Worm (Caenorhabditis elegans): ENCODE data around the gene fbxa-120.
"Not testable (repeated sequence)": the region's sequence is repeated elsewhere in the genome, so short reads cannot be mapped to it uniquely, and the experiment has no call there.

Gene fbxa-120

ce11 chrX:17304920-17305319, 2.4 kb downstream of the fbxa-120 start, which contains the start of gene C33E10.1:
C33E10.1 (plus strand) TSS chrX:17305220.
- TF ChIP-seq ceh-91 (GFP tag; IDR thresholded peaks at IDR 0.05); nfya-2 (GFP tag; IDR thresholded peaks at IDR 0.05); B0261.1 (tag; optimal IDR thresholded peaks at IDR 0.05): not testable (repeated sequence)

- TF ChIP-seq hsf-1 (GFP tag; IDR thresholded peaks at IDR 0.05) (peak; percentile 94), D2030.7 (GFP tag; IDR thresholded peaks at IDR 0.05) (0 out of 2 replicates have a peak, but pooled peaks have one; percentile 13), dox-1 (GFP tag; IDR thresholded peaks at IDR 0.05) (peak; percentile 61), F33H1.4 (GFP tag; IDR thresholded peaks at IDR 0.05) (peak; percentile 40)
Measured at ce11 chrX:17310730-17311312, 8.3 kb downstream of the fbxa-120 start, which contains the start of gene C53C11.4. C53C11.4 (plus strand) TSS chrX:17310908.

ce11 chrX:17311525-17311924, 9.0 kb downstream of the fbxa-120 start:
- peak; percentile 80 for TF ChIP-seq egrh-3 (GFP tag; IDR thresholded peaks at IDR 0.05)
- TF ChIP-seq hsf-1 (GFP tag; IDR thresholded peaks at IDR 0.05): peak; percentile 90

- TF ChIP-seq ceh-40 (GFP tag; IDR thresholded peaks at IDR 0.05) (no peak), zfh-2 (GFP tag; conservative IDR thresholded peaks at IDR 0.05) (peak; percentile 95), pbrm-1 (GFP tag; IDR thresholded peaks at IDR 0.05) (peak; percentile 32; the same call in 1 of the 2 replicates), T26A5.8 (tag; optimal IDR thresholded peaks at IDR 0.05) (no peak), egrh-3 (GFP tag; IDR thresholded peaks at IDR 0.05) (peak; percentile 67; the same call in 1 of the 2 replicates), B0261.1 (tag; optimal IDR thresholded peaks at IDR 0.05) (no peak), aptf-3 (GFP tag; IDR thresholded peaks at IDR 0.05) (no peak), K11D2.4 (GFP tag; IDR thresholded peaks at IDR 0.05) (no peak), rec-8 (tag; optimal IDR thresholded peaks at IDR 0.05) (no peak), F52B5.7 (tag; optimal IDR thresholded peaks at IDR 0.05) (no peak), dox-1 (GFP tag; IDR thresholded peaks at IDR 0.05) (peak; percentile 28; the same call in 1 of the 2 replicates), Y95B8A.8 (GFP tag; IDR thresholded peaks at IDR 0.05) (no peak), ceh-91 (GFP tag; IDR thresholded peaks at IDR 0.05) (no peak), ceh-27 (GFP tag; optimal IDR thresholded peaks at IDR 0.05) (peak; percentile 57), snpc-4 (GFP tag; optimal IDR thresholded peaks at IDR 0.05) (no peak), snpc-4 (tag; optimal IDR thresholded peaks at IDR 0.05) (no peak), atf-7 (tag; optimal IDR thresholded peaks at IDR 0.05) (no peak), lir-1 (GFP tag; conservative IDR thresholded peaks at IDR 0.05) (no peak), K12H6.12 (tag; optimal IDR thresholded peaks at IDR 0.05) (peak; percentile 50), madf-10 (tag; optimal IDR thresholded peaks at IDR 0.05) (no peak), pha-4 (tag; optimal IDR thresholded peaks at IDR 0.05) (no peak), lag-1 (GFP tag; IDR thresholded peaks at IDR 0.05) (no peak), hlh-12 (tag; optimal IDR thresholded peaks at IDR 0.05) (no peak), egl-18 (GFP tag; IDR thresholded peaks at IDR 0.05) (0 out of 2 replicates have a peak, but pooled peaks have one; percentile 32), lin-26 (GFP tag; IDR thresholded peaks at IDR 0.05) (0 out of 2 replicates have a peak, but pooled peaks have one; percentile 42), ceh-79 (tag; optimal IDR thresholded peaks at IDR 0.05) (no peak), tbp1 (GFP tag; optimal IDR thresholded peaks at IDR 0.05) (no peak), cebp-2 (GFP tag; IDR thresholded peaks at IDR 0.05) (no peak), mxl-1 (tag; optimal IDR thresholded peaks at IDR 0.05) (no peak), hmg-1.2 (GFP tag; IDR thresholded peaks at IDR 0.05) (no peak), let-607 (tag; optimal IDR thresholded peaks at IDR 0.05) (no peak), tlf-1 (GFP tag; optimal IDR thresholded peaks at IDR 0.05) (no peak), ets-4 (GFP tag; optimal IDR thresholded peaks at IDR 0.05) (no peak), madf-6 (GFP tag; IDR thresholded peaks at IDR 0.05) (no peak), him-1 (tag; optimal IDR thresholded peaks at IDR 0.05) (no peak), F49E8.2 (tag; optimal IDR thresholded peaks at IDR 0.05; ENCODE audit: insufficient read depth) (no peak), fkh-3 (tag; optimal IDR thresholded peaks at IDR 0.05) (no peak)
Measured at ce11 chrX:17314948-17315347, 12.4 kb downstream of the fbxa-120 start.
